Worm (Caenorhabditis elegans): ENCODE results near the gene memb-2.
"Not testable (repeated sequence)": the region's sequence is repeated elsewhere in the genome, so short reads cannot be mapped to it uniquely, and the experiment has no call there.

memb-2 gene

DNA sequence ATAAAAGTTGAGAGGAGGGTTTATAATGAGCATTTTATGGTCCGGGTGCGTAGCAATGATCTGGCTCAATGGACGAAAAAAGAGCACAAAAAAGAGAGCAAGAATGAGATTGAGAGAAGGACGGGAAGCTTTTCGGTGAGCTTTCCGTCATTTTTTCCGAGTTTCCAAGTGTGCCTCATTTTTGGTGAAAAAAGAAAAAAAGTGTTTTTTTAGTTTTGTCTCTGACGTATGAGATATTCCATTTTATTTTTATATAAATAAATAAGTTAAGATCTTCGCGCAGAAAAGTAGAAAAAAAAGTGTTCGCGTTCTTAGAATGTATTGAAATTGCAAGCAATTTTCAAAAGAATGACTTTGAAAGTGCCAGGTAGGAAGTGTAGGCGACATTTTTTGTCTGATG lies at the start of gene memb-2:
TSS of gene memb-2 (minus strand) at position 101 of the 400 bp plus-strand sequence.
- TF ChIP-seq med-1 (GFP tag; optimal IDR thresholded peaks at IDR 0.05; ENCODE audit: insufficient read depth) (no peak), cog-1 (tag; optimal IDR thresholded peaks at IDR 0.05) (no peak), tab-1 (GFP tag; IDR thresholded peaks at IDR 0.05) (no peak), ztf-29 (GFP tag; IDR thresholded peaks at IDR 0.05) (no peak), klf-2 (GFP tag; conservative IDR thresholded peaks at IDR 0.05) (no peak), flt-1 (GFP tag; IDR thresholded peaks at IDR 0.05) (no peak)

DNA sequence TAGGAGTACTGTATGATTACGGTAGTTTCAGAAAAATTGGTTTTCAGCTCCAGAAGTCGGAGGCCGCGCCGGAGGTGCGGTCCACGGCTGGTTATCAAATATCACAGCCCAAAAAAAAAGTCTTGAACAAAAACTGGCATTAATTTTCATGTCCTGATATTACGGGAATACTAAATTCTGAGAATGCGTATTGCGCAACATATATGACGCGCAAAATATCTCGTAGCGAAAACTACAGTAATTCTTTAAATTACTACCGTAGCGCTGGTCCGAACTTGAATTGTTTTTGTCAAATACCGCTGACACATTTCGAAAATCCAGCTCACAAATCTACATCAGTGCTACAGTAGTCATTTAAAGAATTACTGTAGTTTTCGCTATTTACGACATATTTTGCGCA lies 49.0 kb upstream of the memb-2 start:
- no peak for TF ChIP-seq T22C8.4 (GFP tag; IDR thresholded peaks at IDR 0.05)
- TF ChIP-seq klf-2 (GFP tag; conservative IDR thresholded peaks at IDR 0.05), result no peak
- TF ChIP-seq flt-1 (GFP tag; IDR thresholded peaks at IDR 0.05), result no peak
- TF ChIP-seq cog-1 (tag; optimal IDR thresholded peaks at IDR 0.05), result no peak
- TF ChIP-seq ztf-23 (GFP tag; IDR thresholded peaks at IDR 0.05), result no peak
- no peak for TF ChIP-seq tab-1 (GFP tag; IDR thresholded peaks at IDR 0.05)
- no peak for TF ChIP-seq ref-1 (GFP tag; conservative IDR thresholded peaks at IDR 0.05)
- TF ChIP-seq med-1 (GFP tag; optimal IDR thresholded peaks at IDR 0.05; ENCODE audit: insufficient read depth), result no peak
- TF ChIP-seq ztf-29 (GFP tag; IDR thresholded peaks at IDR 0.05), result no peak

DNA sequence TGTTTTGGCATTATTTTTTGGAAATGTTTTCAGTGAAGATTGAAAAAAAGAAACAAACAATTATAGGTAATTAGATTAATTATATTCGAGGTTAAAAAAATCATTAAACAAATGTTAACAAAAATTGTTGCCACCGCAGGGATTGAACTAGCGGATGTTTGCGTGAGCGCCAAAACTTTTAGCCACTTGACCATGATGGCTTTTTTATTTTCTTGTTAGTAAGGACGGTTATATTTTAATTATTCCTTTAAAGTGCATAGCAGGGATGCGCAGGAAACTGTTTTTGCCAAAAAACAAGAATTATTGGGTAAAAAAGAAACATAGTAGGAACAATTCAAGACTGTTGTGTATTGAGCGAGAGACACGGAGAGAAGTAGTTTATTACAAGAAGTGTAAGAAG lies 47.4 kb upstream of the memb-2 start:
- TF ChIP-seq T22C8.4 (GFP tag; IDR thresholded peaks at IDR 0.05) (no peak), med-1 (GFP tag; optimal IDR thresholded peaks at IDR 0.05; ENCODE audit: insufficient read depth) (no peak), klf-2 (GFP tag; conservative IDR thresholded peaks at IDR 0.05) (no peak), flt-1 (GFP tag; IDR thresholded peaks at IDR 0.05) (peak; percentile 42; the same call in 1 of the 2 replicates)

DNA sequence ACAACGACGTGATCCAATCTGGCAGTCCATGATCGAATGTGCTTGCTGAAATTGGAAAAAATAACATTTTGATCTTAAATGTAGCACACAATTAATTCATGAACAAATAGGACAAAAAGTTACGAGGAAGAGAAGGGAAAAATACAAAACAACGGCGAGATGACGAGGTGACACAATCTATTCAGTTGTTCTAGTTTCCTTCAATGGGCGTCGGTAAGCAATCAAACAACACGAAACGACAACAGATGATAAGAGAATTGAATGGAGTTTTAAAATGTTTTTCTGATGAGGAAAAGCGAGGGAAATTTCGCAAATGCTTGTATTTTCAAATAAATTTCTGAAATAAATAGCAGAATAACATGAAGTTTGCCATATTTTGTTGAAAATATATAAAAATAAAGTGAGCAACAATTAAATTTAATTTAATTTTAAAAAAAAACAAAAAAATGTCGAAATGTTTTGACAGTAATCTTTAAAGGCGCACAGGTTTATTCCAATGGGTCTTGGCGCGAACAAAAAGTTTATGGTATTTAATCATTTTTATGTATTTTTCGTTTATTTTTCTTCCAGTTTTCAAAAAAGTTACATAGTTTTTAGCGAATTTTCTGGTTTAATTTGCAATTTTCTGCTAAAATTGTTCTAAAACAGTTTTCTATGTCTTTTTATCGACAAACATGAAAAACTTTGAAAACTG lies 46.2 kb upstream of the memb-2 start, which contains the start of gene C14C11.7:
TSS of gene C14C11.7 (minus strand) at position 51 of the 694 bp plus-strand sequence.
- TF ChIP-seq flt-1 (GFP tag; IDR thresholded peaks at IDR 0.05) (no peak), med-1 (GFP tag; optimal IDR thresholded peaks at IDR 0.05; ENCODE audit: insufficient read depth) (no peak), tab-1 (GFP tag; IDR thresholded peaks at IDR 0.05) (no peak), ztf-23 (GFP tag; IDR thresholded peaks at IDR 0.05) (no peak), klf-2 (GFP tag; conservative IDR thresholded peaks at IDR 0.05) (no peak), cog-1 (tag; optimal IDR thresholded peaks at IDR 0.05) (no peak), T22C8.4 (GFP tag; IDR thresholded peaks at IDR 0.05) (no peak), ref-1 (GFP tag; conservative IDR thresholded peaks at IDR 0.05) (no peak), ztf-29 (GFP tag; IDR thresholded peaks at IDR 0.05) (no peak)

DNA sequence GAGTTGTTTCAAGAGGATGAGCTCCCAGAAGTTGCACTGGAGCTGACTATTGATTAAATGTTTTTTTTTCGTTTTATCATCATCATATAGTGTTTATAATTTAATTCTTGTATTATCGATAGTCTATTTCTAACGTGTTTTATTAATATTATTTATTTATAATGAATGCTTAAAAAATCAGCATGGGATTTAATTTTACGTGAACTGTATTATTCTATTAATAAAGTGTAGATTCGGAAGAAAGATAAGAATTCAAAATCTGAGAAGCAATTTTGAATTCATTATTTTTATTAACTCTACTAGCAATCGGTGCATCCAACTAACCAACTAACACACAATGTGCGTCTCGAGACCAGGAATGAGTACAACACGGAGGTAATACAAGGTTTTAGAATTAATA lies 43.4 kb upstream of the memb-2 start, which contains the start of gene C14C11.1:
TSS of gene C14C11.1 (plus strand) at position 301 of the 400 bp plus-strand sequence.
- not testable (repeated sequence) for TF ChIP-seq klf-2 (GFP tag; conservative IDR thresholded peaks at IDR 0.05); med-1 (GFP tag; optimal IDR thresholded peaks at IDR 0.05; ENCODE audit: insufficient read depth); tab-1 (GFP tag; IDR thresholded peaks at IDR 0.05)

DNA sequence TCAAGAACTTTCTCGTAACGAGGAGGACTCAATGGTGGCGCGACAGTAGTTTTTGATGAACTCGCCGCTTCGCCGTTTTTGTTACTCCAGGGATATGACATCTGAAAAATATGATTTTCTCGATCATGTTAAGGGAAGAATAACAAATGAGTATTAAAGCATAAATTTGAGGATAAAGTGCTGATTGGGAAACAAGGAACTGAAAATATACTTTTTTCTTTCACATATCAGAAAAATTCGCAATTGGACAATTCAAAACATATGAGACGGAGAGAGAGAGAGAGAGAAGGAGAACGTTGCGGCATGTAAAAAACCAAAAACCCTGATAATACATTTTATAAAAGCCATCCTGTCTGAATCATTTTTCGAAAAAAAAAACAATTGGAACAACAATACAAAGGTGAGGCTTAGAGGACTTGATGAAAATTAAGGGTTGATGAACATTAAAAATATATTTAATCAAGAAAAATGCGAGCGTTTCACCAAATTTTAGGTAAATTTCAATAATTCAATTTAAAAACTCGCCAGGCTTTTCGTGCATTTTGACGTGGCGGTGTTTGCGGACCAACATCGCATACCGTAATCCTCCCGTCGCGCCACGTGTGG lies 40.8 kb upstream of the memb-2 start, which contains the start of the genes mut-14 and C14C11.2:
TSS of gene mut-14 (minus strand) at position 101 of the 606 bp plus-strand sequence.
TSS of gene C14C11.2 (plus strand) at position 556 of the 606 bp plus-strand sequence.
- no peak for TF ChIP-seq ztf-23 (GFP tag; IDR thresholded peaks at IDR 0.05)
- no peak for TF ChIP-seq tab-1 (GFP tag; IDR thresholded peaks at IDR 0.05)
- TF ChIP-seq klf-2 (GFP tag; conservative IDR thresholded peaks at IDR 0.05), result no peak
- TF ChIP-seq med-1 (GFP tag; optimal IDR thresholded peaks at IDR 0.05; ENCODE audit: insufficient read depth), result no peak
- no peak for TF ChIP-seq T22C8.4 (GFP tag; IDR thresholded peaks at IDR 0.05)
- TF ChIP-seq ztf-29 (GFP tag; IDR thresholded peaks at IDR 0.05), result no peak
- TF ChIP-seq ref-1 (GFP tag; conservative IDR thresholded peaks at IDR 0.05), result no peak
- no peak for TF ChIP-seq cog-1 (tag; optimal IDR thresholded peaks at IDR 0.05)
- TF ChIP-seq flt-1 (GFP tag; IDR thresholded peaks at IDR 0.05), result no peak

DNA sequence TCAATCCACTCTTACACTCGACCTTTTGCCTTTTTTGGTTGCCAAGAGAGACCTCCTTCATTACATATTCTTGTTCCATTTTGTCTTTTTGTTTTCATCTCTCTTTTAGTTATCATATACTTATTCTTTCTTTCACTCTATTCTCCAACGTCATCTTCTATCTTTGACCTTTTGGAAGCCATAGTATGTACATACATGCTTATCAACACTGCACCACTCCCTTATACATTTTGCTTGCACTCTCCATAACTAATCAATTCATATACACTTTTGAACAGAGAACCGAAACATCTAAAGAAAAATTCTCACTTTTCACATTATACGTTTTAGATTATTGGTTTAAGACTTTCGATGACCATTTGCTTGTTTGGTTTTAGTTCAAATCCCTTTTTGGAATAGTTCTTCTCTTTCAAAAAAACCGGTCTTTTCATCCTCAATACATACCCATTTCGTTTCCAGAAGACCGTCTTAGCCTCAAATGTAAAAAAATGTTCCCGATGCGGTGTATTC lies 34.1 kb upstream of the memb-2 start, which contains the start of gene hex-2:
TSS of gene hex-2 (plus strand) at position 460 of the 510 bp plus-strand sequence.
- TF ChIP-seq cog-1 (tag; optimal IDR thresholded peaks at IDR 0.05) (no peak), klf-2 (GFP tag; conservative IDR thresholded peaks at IDR 0.05) (no peak), ztf-29 (GFP tag; IDR thresholded peaks at IDR 0.05) (no peak), tab-1 (GFP tag; IDR thresholded peaks at IDR 0.05) (no peak), ztf-23 (GFP tag; IDR thresholded peaks at IDR 0.05) (no peak), ref-1 (GFP tag; conservative IDR thresholded peaks at IDR 0.05) (no peak), med-1 (GFP tag; optimal IDR thresholded peaks at IDR 0.05; ENCODE audit: insufficient read depth) (no peak), T22C8.4 (GFP tag; IDR thresholded peaks at IDR 0.05) (no peak), flt-1 (GFP tag; IDR thresholded peaks at IDR 0.05) (no peak)

DNA sequence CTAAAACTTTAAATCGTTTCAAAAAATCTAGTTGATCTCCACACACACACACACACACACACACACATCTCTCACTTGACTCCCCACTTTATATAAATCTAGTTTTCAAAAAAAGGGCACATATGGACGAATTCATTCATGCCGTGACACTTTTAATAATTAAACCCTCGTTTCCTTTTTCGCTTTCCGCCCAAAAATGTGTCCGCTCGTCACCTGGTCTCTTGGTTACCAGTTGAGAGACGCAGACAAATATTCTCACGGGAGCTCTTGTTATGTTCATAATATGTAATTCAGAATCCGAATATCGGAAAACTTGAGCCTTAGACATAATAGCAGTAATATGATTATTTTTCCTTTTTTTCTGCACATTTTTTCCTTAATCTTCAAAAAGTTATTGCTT lies 32.0 kb upstream of the memb-2 start:
- no peak for TF ChIP-seq ztf-29 (GFP tag; IDR thresholded peaks at IDR 0.05)
- no peak for TF ChIP-seq ztf-23 (GFP tag; IDR thresholded peaks at IDR 0.05)
- TF ChIP-seq ref-1 (GFP tag; conservative IDR thresholded peaks at IDR 0.05), result no peak
- TF ChIP-seq flt-1 (GFP tag; IDR thresholded peaks at IDR 0.05), result no peak
- TF ChIP-seq T22C8.4 (GFP tag; IDR thresholded peaks at IDR 0.05), result no peak
- no peak for TF ChIP-seq tab-1 (GFP tag; IDR thresholded peaks at IDR 0.05)
- no peak for TF ChIP-seq cog-1 (tag; optimal IDR thresholded peaks at IDR 0.05)
- TF ChIP-seq med-1 (GFP tag; optimal IDR thresholded peaks at IDR 0.05; ENCODE audit: insufficient read depth), result no peak
- TF ChIP-seq klf-2 (GFP tag; conservative IDR thresholded peaks at IDR 0.05), result no peak

DNA sequence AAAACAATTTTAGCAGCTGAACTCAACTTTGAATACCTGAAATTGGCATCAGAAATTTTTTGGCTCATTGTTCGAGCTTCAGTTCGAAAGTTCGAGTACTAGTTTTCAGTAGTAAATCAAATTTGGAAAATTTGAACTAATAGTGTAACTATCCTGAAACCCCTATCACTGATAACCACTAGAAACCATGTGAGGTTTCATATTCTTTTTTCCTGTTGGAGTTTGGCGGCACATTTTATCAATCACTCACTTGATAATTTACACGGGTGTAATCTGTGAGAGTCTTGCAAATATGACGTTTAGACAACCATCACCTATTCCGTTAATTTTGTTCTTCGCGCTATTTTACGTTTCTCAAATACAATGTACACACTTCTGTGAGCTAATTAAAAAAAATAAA lies 27.4 kb upstream of the memb-2 start, which contains the start of gene C14C11.4:
TSS of gene C14C11.4 (plus strand) at position 252 of the 400 bp plus-strand sequence.
- no peak for TF ChIP-seq T22C8.4 (GFP tag; IDR thresholded peaks at IDR 0.05)
- no peak for TF ChIP-seq ztf-23 (GFP tag; IDR thresholded peaks at IDR 0.05)
- no peak for TF ChIP-seq cog-1 (tag; optimal IDR thresholded peaks at IDR 0.05)
- no peak for TF ChIP-seq tab-1 (GFP tag; IDR thresholded peaks at IDR 0.05)
- TF ChIP-seq ztf-29 (GFP tag; IDR thresholded peaks at IDR 0.05), result no peak
- no peak for TF ChIP-seq flt-1 (GFP tag; IDR thresholded peaks at IDR 0.05)
- TF ChIP-seq ref-1 (GFP tag; conservative IDR thresholded peaks at IDR 0.05), result no peak
- TF ChIP-seq med-1 (GFP tag; optimal IDR thresholded peaks at IDR 0.05; ENCODE audit: insufficient read depth), result no peak
- no peak for TF ChIP-seq klf-2 (GFP tag; conservative IDR thresholded peaks at IDR 0.05)

All from whole organism, midembryonic.